Fruit fly (Drosophila melanogaster): ENCODE data around the gene ATPsynCF6.

The ATPsynCF6 gene

dm6 chr3R:23306828-23307227 lies 49.0 kb downstream of the ATPsynCF6 start:
- no peak for TF ChIP-seq toe (GFP tag; optimal IDR thresholded peaks at IDR 0.05)
- TF ChIP-seq kay (GFP tag; ENCODE audit: borderline replicate concordance) = no peak
- TF ChIP-seq Mnt (GFP tag; optimal IDR thresholded peaks at IDR 0.05) = no peak
- no peak for TF ChIP-seq Hr96 (GFP tag; optimal IDR thresholded peaks at IDR 0.05)
- no peak for TF ChIP-seq pad (GFP tag; optimal IDR thresholded peaks at IDR 0.05)
- no peak for TF ChIP-seq CG1620 (GFP tag; optimal IDR thresholded peaks at IDR 0.05)
- no peak for TF ChIP-seq CG5204 (GFP tag; optimal IDR thresholded peaks at IDR 0.05)
- no peak for TF ChIP-seq CG11617 (GFP tag; optimal IDR thresholded peaks at IDR 0.05)

Data from whole organism, adult.